Worm (Caenorhabditis elegans): ENCODE measurements around the gene F08F8.7.

ce11 chrIII:7298045-7298444, 48.9 kb downstream of the F08F8.7 start:
- TF ChIP-seq madf-6 (GFP tag; IDR thresholded peaks at IDR 0.05) (no peak), ceh-58 (GFP tag; IDR thresholded peaks at IDR 0.05) (no peak), mcd-1 (GFP tag; IDR thresholded peaks at IDR 0.05) (no peak), rec-8 (tag; optimal IDR thresholded peaks at IDR 0.05) (no peak), tlf-1 (GFP tag; optimal IDR thresholded peaks at IDR 0.05) (no peak), K12H6.12 (tag; optimal IDR thresholded peaks at IDR 0.05) (no peak), attf-6 (GFP tag; IDR thresholded peaks at IDR 0.05) (no peak), madf-8 (GFP tag; conservative IDR thresholded peaks at IDR 0.05) (no peak), bed-1 (GFP tag; IDR thresholded peaks at IDR 0.05) (no peak), egl-44 (GFP tag; IDR thresholded peaks at IDR 0.05) (no peak), unc-62 (GFP tag; optimal IDR thresholded peaks at IDR 0.05) (no peak), ceh-100 (GFP tag; IDR thresholded peaks at IDR 0.05) (no peak)

Data from whole organism, young adult.